Fruit fly (Drosophila melanogaster): ENCODE measurements around the gene Ets65A.
A peak's percentile ranks its signal among the peaks of the same experiment; 100 is the strongest.

Ets65A gene

DNA sequence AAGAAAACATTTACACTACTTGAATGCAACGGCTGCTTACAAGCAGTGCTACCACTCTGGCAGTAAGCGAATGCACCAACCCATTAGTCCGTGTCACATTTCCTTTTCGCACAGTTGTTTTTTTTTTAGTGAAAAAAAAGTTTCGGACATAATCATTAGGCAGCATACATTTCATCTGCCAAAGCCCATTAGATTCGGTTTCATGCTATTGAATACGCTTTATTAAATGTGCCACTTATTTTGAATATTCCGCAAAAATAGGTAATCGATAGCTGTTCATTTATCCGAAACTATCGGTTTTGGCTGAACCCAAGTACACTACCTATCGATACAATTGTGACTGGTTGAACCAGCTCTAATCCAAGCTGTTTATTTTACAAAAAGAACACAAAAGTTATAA, 42.6 kb upstream of the Ets65A start, which contains the start of gene tant:
Gene tant (plus strand): TSS at position 334 of the 400 bp plus-strand sequence.
- TF ChIP-seq Lpt (GFP tag; optimal IDR thresholded peaks at IDR 0.05): no peak
- no peak for TF ChIP-seq CG15073 (GFP tag; optimal IDR thresholded peaks at IDR 0.05)
- no peak for TF ChIP-seq zf30C (GFP tag; optimal IDR thresholded peaks at IDR 0.05)
- no peak for TF ChIP-seq CG17359 (tag; optimal IDR thresholded peaks at IDR 0.05)
- TF ChIP-seq Xbp1 (GFP tag; optimal IDR thresholded peaks at IDR 0.05): peak; percentile 11
- no peak for TF ChIP-seq CG11247 (GFP tag; IDR thresholded peaks at IDR 0.05)
- no peak for TF ChIP-seq en (GFP tag; optimal IDR thresholded peaks at IDR 0.05)
- no peak for TF ChIP-seq CG3163 (GFP tag; optimal IDR thresholded peaks at IDR 0.05)
- TF ChIP-seq odd (GFP tag; optimal IDR thresholded peaks at IDR 0.05): no peak
- TF ChIP-seq Fer1 (GFP tag; optimal IDR thresholded peaks at IDR 0.05): no peak
- TF ChIP-seq Ets97D (GFP tag; optimal IDR thresholded peaks at IDR 0.05): peak; percentile 88
- no peak for TF ChIP-seq Ssrp (tag; optimal IDR thresholded peaks at IDR 0.05)
- TF ChIP-seq insv (GFP tag; optimal IDR thresholded peaks at IDR 0.05): no peak
- peak; percentile 72 for TF ChIP-seq CG17186 (GFP tag; optimal IDR thresholded peaks at IDR 0.05)
- TF ChIP-seq CG9437 (GFP tag; optimal IDR thresholded peaks at IDR 0.05): no peak
- no peak for TF ChIP-seq CG8281 (tag; optimal IDR thresholded peaks at IDR 0.05)
- TF ChIP-seq h (optimal IDR thresholded peaks at IDR 0.05): no peak
- no peak for TF ChIP-seq Adf1 (GFP tag; IDR thresholded peaks at IDR 0.05)
- no peak for TF ChIP-seq Fer2 (tag; optimal IDR thresholded peaks at IDR 0.05)
- TF ChIP-seq CG15479 (GFP tag; optimal IDR thresholded peaks at IDR 0.05): no peak
- no peak for TF ChIP-seq CG34376 (GFP tag; optimal IDR thresholded peaks at IDR 0.05)
- TF ChIP-seq HmgD (GFP tag; optimal IDR thresholded peaks at IDR 0.05): peak; percentile 84
- TF ChIP-seq CG4854 (GFP tag; optimal IDR thresholded peaks at IDR 0.05): no peak
- no peak for TF ChIP-seq her (GFP tag; optimal IDR thresholded peaks at IDR 0.05)
- TF ChIP-seq schlank (tag; optimal IDR thresholded peaks at IDR 0.05): no peak
- TF ChIP-seq al (GFP tag; IDR thresholded peaks at IDR 0.05): no peak
- no peak for TF ChIP-seq CG13296 (GFP tag; optimal IDR thresholded peaks at IDR 0.05)
- peak; percentile 20 for TF ChIP-seq CG7839 (tag; optimal IDR thresholded peaks at IDR 0.05)
- no peak for TF ChIP-seq Drgx (GFP tag; IDR thresholded peaks at IDR 0.05)
- no peak for TF ChIP-seq nau (GFP tag; optimal IDR thresholded peaks at IDR 0.05)
- TF ChIP-seq shn (GFP tag; optimal IDR thresholded peaks at IDR 0.05): peak; percentile 16
- TF ChIP-seq Sin3A (optimal IDR thresholded peaks at IDR 0.05): peak; percentile 88
- TF ChIP-seq Atf3 (GFP tag; optimal IDR thresholded peaks at IDR 0.05): no peak
- TF ChIP-seq CrebB (tag; optimal IDR thresholded peaks at IDR 0.05): no peak
- TF ChIP-seq HLHmδ (GFP tag; optimal IDR thresholded peaks at IDR 0.05): no peak
- peak; percentile 91 for TF ChIP-seq CG15514 (GFP tag; optimal IDR thresholded peaks at IDR 0.05)
- no peak for TF ChIP-seq CG4730 (GFP tag; IDR thresholded peaks at IDR 0.05)
- TF ChIP-seq CG13775 (GFP tag; optimal IDR thresholded peaks at IDR 0.05): no peak
- TF ChIP-seq cas (GFP tag; IDR thresholded peaks at IDR 0.05): no peak
- TF ChIP-seq esg (GFP tag; conservative IDR thresholded peaks at IDR 0.05): no peak
- TF ChIP-seq BEAF-32 (GFP tag; optimal IDR thresholded peaks at IDR 0.05): peak; percentile 96
- TF ChIP-seq bsh (GFP tag; optimal IDR thresholded peaks at IDR 0.05): no peak
- TF ChIP-seq ato (GFP tag; IDR thresholded peaks at IDR 0.05; ENCODE audit: partially characterized antibody): peak; percentile 86
- TF ChIP-seq Sry-β (GFP tag; optimal IDR thresholded peaks at IDR 0.05): no peak
- no peak for TF ChIP-seq jigr1 (GFP tag; IDR thresholded peaks at IDR 0.05)
- no peak for TF ChIP-seq CG17612 (GFP tag; IDR thresholded peaks at IDR 0.05)
- TF ChIP-seq wdn (GFP tag; IDR thresholded peaks at IDR 0.05): no peak
- peak; percentile 57 for TF ChIP-seq gfzf (GFP tag; optimal IDR thresholded peaks at IDR 0.05)
- no peak for TF ChIP-seq CG15269 (tag; optimal IDR thresholded peaks at IDR 0.05)
- no peak for TF ChIP-seq toy (GFP tag; IDR thresholded peaks at IDR 0.05)
- TF ChIP-seq CG14014 (GFP tag; IDR thresholded peaks at IDR 0.05): no peak
- TF ChIP-seq tup (GFP tag; optimal IDR thresholded peaks at IDR 0.05): no peak
